Worm (Caenorhabditis elegans) whole organism, mixed stage, embryonic: ENCODE results near the gene F11A5.16.

Experiments used
- M03D4.4 ChIP-seq: sonication (generic microtip); optimal IDR thresholded peaks from 2 replicates; lab custom pipeline; 2017; ENCODE audit warnings: mild to moderate bottlenecking, missing genetic modification characterization, missing compliant biosample characterization
- bed-3 ChIP-seq: fragments of 200-800 bp; sonication (Bioruptor generic); optimal IDR thresholded peaks from 3 replicates; lab custom pipeline; 2018; ENCODE audit warnings: mild to moderate bottlenecking, missing genetic modification characterization, moderate library complexity, missing compliant biosample characterization
- blmp-1 ChIP-seq: fragments of 150-350 bp; optimal IDR thresholded peaks from 2 replicates; lab custom pipeline; 2014; ENCODE audit warnings: missing biosample characterization, missing genetic modification characterization
- ceh-39 ChIP-seq: fragments of 150-350 bp; optimal IDR thresholded peaks from 2 replicates; lab custom pipeline; 2014; ENCODE audit warnings: missing biosample characterization, missing genetic modification characterization
- ceh-43 ChIP-seq: fragments of 200-800 bp; sonication (Bioruptor generic); optimal IDR thresholded peaks from 2 replicates; lab custom pipeline; 2018; ENCODE audit warnings: mild to moderate bottlenecking, missing genetic modification characterization, moderate library complexity, missing compliant biosample characterization
- ceh-83 ChIP-seq: fragments of 200-800 bp; sonication (Bioruptor generic); optimal IDR thresholded peaks from 2 replicates; lab custom pipeline; 2018; ENCODE audit warnings: mild to moderate bottlenecking, missing genetic modification characterization, missing compliant biosample characterization
- ces-1 ChIP-seq: fragments of 150-350 bp; optimal IDR thresholded peaks from 2 replicates; lab custom pipeline; 2014; ENCODE audit warnings: missing biosample characterization, missing genetic modification reagents, missing genetic modification characterization
- drap-1 ChIP-seq: fragments of 200-800 bp; sonication (Bioruptor generic); optimal IDR thresholded peaks from 3 replicates; lab custom pipeline; 2018; ENCODE audit warnings: mild to moderate bottlenecking, missing genetic modification characterization, missing compliant biosample characterization
- elt-1 ChIP-seq: sonication (generic microtip); optimal IDR thresholded peaks from 2 replicates; lab custom pipeline; 2017; ENCODE audit warnings: missing genetic modification characterization, mild to moderate bottlenecking, missing compliant biosample characterization, antibody characterized with exemption, moderate library complexity, borderline replicate concordance; ENCODE audit not compliant: insufficient read depth
- elt-3 ChIP-seq: fragments of 150-350 bp; optimal IDR thresholded peaks from 2 replicates; lab custom pipeline; 2014; ENCODE audit warnings: missing biosample characterization, missing genetic modification characterization
- flh-1 ChIP-seq: fragments of 200-800 bp; sonication (Bioruptor generic); optimal IDR thresholded peaks from 2 replicates; lab custom pipeline; 2018; ENCODE audit warnings: mild to moderate bottlenecking, missing genetic modification characterization, moderate library complexity, missing compliant biosample characterization
- ham-2 ChIP-seq: fragments of 200-800 bp; sonication (Bioruptor generic); optimal IDR thresholded peaks from 2 replicates; lab custom pipeline; 2018; ENCODE audit warnings: mild to moderate bottlenecking, missing genetic modification characterization, missing compliant biosample characterization
- hlh-1 ChIP-seq: fragments of 150-350 bp; optimal IDR thresholded peaks from 2 replicates; lab custom pipeline; 2014; ENCODE audit warnings: missing biosample characterization, missing genetic modification reagents, missing genetic modification characterization
- lin-32 ChIP-seq: fragments of 200-800 bp; sonication (Bioruptor generic); optimal IDR thresholded peaks from 2 replicates; lab custom pipeline; 2018; ENCODE audit warnings: mild to moderate bottlenecking, missing genetic modification characterization, missing compliant biosample characterization
- lsy-2 ChIP-seq: fragments of 150-350 bp; optimal IDR thresholded peaks from 2 replicates; lab custom pipeline; 2014; ENCODE audit warnings: missing biosample characterization, missing genetic modification characterization
- mab-5 ChIP-seq: fragments of 150-350 bp; optimal IDR thresholded peaks from 2 replicates; lab custom pipeline; 2014; ENCODE audit warnings: missing biosample characterization, missing genetic modification characterization
- mep-1 ChIP-seq: fragments of 150-350 bp; optimal IDR thresholded peaks from 2 replicates; lab custom pipeline; 2017; ENCODE audit warnings: missing biosample characterization, missing genetic modification reagents, missing genetic modification characterization, inconsistent platforms
- mls-2 ChIP-seq: sonication (generic microtip); optimal IDR thresholded peaks from 2 replicates; lab custom pipeline; 2016; ENCODE audit warnings: mild to moderate bottlenecking, missing genetic modification characterization, moderate library complexity, missing compliant biosample characterization
- nhr-12 ChIP-seq: fragments of 150-350 bp; optimal IDR thresholded peaks from 2 replicates; lab custom pipeline; 2014; ENCODE audit warnings: missing biosample characterization, missing genetic modification characterization
- nhr-2 ChIP-seq: fragments of 150-350 bp; optimal IDR thresholded peaks from 2 replicates; lab custom pipeline; 2014; ENCODE audit warnings: missing biosample characterization, missing genetic modification characterization
- nhr-237 ChIP-seq: fragments of 150-350 bp; optimal IDR thresholded peaks from 2 replicates; lab custom pipeline; 2014; ENCODE audit warnings: missing biosample characterization, missing genetic modification characterization
- nhr-76 ChIP-seq: sonication (generic microtip); optimal IDR thresholded peaks from 2 replicates; lab custom pipeline; 2017; ENCODE audit warnings: missing biosample characterization, missing genetic modification characterization
- pha-4 ChIP-seq: fragments of 150-350 bp; optimal IDR thresholded peaks from 2 replicates; lab custom pipeline; 2018; ENCODE audit warnings: missing biosample characterization, missing genetic modification reagents, missing genetic modification characterization
- sem-2 ChIP-seq: fragments of 200-800 bp; sonication (Bioruptor generic); optimal IDR thresholded peaks from 2 replicates; lab custom pipeline; 2018; ENCODE audit warnings: mild to moderate bottlenecking, missing genetic modification characterization, missing compliant biosample characterization
- snpc-4 ChIP-seq: fragments of 150-350 bp; optimal IDR thresholded peaks from 2 replicates; lab custom pipeline; 2014; ENCODE audit warnings: missing biosample characterization, missing genetic modification characterization
- sptf-1 ChIP-seq: sonication (generic microtip); optimal IDR thresholded peaks from 2 replicates; lab custom pipeline; 2017; ENCODE audit warnings: mild to moderate bottlenecking, missing genetic modification characterization, moderate library complexity, missing compliant biosample characterization
- tbx-8 ChIP-seq: fragments of 200-800 bp; sonication (Bioruptor generic); optimal IDR thresholded peaks from 2 replicates; lab custom pipeline; 2018; ENCODE audit warnings: mild to moderate bottlenecking, missing genetic modification characterization, moderate library complexity, missing compliant biosample characterization
- unc-39 ChIP-seq: fragments of 150-350 bp; optimal IDR thresholded peaks from 2 replicates; lab custom pipeline; 2014; ENCODE audit warnings: missing biosample characterization, missing genetic modification characterization
- unc-62 ChIP-seq: fragments of 150-350 bp; optimal IDR thresholded peaks from 2 replicates; lab custom pipeline; 2014; ENCODE audit warnings: missing biosample characterization, missing genetic modification reagents, missing genetic modification characterization
- zip-8 ChIP-seq: fragments of 150-350 bp; optimal IDR thresholded peaks from 2 replicates; lab custom pipeline; 2014; ENCODE audit warnings: missing biosample characterization, missing genetic modification characterization

Gene F11A5.16

DNA sequence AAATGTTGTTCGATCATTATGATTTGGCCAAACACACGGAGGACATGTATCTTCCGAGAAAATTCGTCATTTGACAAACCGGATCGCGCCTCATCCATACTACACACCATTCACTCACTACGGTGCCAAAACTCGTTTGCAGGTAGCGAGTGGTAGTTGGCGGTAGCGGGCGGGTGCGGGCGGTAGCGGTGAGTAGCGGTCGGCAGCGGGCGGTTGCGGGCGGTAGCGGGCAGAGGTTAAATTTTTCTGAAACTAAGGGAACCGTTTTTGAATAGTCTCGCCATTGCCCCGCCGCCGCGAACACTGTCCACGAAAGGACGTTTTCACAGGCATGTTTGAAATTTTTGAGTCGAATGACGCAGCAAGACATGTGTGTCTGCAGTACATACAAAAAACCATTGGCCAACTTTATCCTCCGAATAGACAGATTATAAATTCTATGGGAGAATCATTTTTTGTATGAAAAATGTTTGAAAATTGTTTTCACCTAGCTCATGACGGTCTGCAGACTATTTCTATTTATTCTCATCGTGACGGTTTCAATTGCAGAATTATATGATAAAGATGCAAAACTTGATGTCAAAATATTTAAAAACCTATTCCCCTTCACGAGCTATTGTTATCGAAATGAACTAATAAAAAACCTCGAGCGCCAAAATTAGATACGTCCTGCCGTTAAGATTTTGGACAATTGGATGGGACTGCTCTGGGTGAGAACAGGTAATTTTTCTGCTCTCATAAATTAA is at the start of gene F11A5.16:
Gene F11A5.16, plus strand, starts transcription at position 696 of the 746 bp plus-strand sequence.
- TF ChIP-seq zip-8 (tag; lab: Kevin White, UChicago) (no peak), snpc-4 (tag; lab: Kevin White, UChicago) (no peak), elt-3 (tag; lab: Kevin White, UChicago) (no peak)

DNA sequence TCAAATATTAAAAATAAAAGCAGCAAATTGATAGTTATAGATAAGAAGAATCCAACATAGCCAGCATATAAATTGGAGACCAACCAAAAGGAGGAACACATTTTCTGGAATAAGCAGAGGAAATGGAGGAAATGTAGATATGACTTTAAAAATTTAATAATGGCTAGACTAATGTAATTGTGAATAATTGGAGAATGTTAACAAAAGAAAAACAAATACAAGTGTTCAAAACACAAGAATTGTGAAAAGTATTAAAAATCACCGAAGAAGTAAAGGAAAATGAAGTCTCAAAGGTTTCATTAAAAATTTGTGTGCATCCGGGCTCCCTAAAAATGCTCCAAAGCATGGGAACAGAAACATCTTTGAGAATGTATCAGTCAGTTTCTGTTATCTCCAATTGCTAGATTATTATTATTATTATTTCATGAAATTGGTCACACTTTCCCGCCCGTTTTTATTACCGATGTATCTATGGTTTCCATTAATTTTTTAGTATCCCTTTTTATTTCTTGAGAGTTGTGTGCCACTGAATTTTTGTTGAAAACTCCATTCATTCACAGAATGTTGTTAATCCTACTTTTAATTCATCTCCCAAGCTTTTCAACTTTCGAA is 48.5 kb upstream of the F11A5.16 start, which contains the start of the genes str-109 and F10A3.11:
Gene str-109, minus strand, starts transcription at position 101 of the 612 bp plus-strand sequence.
Gene F10A3.11, plus strand, starts transcription at position 562 of the 612 bp plus-strand sequence.
- TF ChIP-seq nhr-76: no peak
- no peak for TF ChIP-seq blmp-1 (tag; lab: Kevin White, UChicago)
- no peak for TF ChIP-seq mep-1 (tag; lab: Kevin White, UChicago)
- TF ChIP-seq drap-1: no peak
- no peak for TF ChIP-seq elt-3 (tag; lab: Kevin White, UChicago)
- TF ChIP-seq tbx-8 (GFP tag; lab: Kevin White, UChicago): no peak
- no peak for TF ChIP-seq zip-8 (tag; lab: Kevin White, UChicago)
- no peak for TF ChIP-seq pha-4 (tag; lab: Kevin White, UChicago)
- TF ChIP-seq ham-2 (GFP tag; lab: Kevin White, UChicago): no peak

DNA sequence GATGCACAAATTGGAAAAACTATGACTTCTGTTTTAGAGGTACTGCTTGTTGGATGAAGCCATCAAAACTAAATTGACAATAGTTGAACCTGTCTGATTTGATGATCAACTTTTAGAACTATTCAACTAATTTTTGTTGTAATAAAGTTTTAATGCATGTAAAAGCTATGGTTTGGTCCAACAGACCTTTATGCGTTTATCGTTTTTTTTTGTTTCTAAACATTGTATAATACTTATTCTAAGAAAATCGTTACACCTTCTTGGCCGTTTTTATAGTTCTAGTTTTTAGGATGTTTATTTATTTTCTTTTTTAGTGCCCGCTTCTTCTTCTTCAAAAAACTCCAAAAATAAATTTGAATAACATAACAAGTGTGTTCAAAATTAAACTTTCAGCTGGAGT is 47.0 kb upstream of the F11A5.16 start, which contains the start of gene F10A3.12:
Gene F10A3.12, plus strand, starts transcription at position 301 of the 400 bp plus-strand sequence.
- TF ChIP-seq ceh-83 (GFP tag; lab: Kevin White, UChicago): no peak
- TF ChIP-seq elt-3 (tag; lab: Kevin White, UChicago): no peak
- no peak for TF ChIP-seq unc-62 (GFP tag; lab: Kevin White, UChicago)
- TF ChIP-seq nhr-12 (tag; lab: Kevin White, UChicago): no peak
- TF ChIP-seq sptf-1 (tag; lab: Kevin White, UChicago): no peak
- TF ChIP-seq ceh-39 (tag; lab: Kevin White, UChicago): no peak
- no peak for TF ChIP-seq tbx-8 (GFP tag; lab: Kevin White, UChicago)
- TF ChIP-seq drap-1: no peak
- no peak for TF ChIP-seq lin-32 (GFP tag; lab: Kevin White, UChicago)
- TF ChIP-seq M03D4.4 (tag; lab: Kevin White, UChicago): no peak
- no peak for TF ChIP-seq mab-5 (tag; lab: Kevin White, UChicago)

DNA sequence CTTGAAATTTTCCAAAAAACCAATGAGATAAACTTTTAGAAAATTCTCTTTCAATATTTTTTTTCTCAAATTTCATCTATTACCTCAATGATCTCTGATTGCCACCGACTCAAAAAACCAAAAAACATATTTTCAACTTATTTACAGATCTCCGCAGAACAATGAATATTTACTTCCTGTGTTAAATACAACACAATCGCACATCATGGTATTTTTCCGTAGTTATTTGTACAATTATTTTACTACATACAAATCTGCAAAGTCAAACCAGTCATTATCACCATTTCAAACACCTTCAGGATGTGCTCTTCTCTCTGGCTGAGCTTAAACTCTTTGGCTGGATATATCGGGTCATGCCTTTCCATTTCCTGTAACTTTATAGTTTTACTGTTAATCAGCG is 44.8 kb upstream of the F11A5.16 start, which contains the start of gene str-108:
Gene str-108, plus strand, starts transcription at position 301 of the 400 bp plus-strand sequence.
- TF ChIP-seq bed-3: no peak
- TF ChIP-seq tbx-8 (GFP tag; lab: Kevin White, UChicago): no peak
- TF ChIP-seq unc-62 (GFP tag; lab: Kevin White, UChicago): no peak
- TF ChIP-seq ceh-39 (tag; lab: Kevin White, UChicago): no peak
- TF ChIP-seq ceh-43 (GFP tag; lab: Kevin White, UChicago): no peak
- TF ChIP-seq elt-3 (tag; lab: Kevin White, UChicago): no peak
- no peak for TF ChIP-seq lin-32 (GFP tag; lab: Kevin White, UChicago)
- TF ChIP-seq sptf-1 (tag; lab: Kevin White, UChicago): no peak
- TF ChIP-seq elt-1: no peak

DNA sequence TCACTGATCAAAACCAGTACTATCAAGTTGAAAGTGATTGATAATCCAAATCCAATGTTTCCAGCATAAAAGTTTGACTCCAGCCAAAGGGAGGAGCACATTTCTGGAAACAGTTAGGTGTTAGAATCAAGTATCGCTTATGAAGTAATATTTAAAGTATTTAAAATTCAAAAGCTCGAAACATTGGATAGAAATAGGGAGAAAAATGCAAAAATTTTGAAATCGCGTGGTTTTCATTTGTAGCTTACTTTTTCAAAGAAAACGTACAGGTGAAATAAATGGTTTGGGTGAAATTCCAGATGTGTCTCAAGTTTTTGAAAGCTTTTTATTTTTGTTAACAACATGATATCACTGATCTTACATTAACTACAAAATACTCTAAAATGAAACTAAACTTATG is 41.7 kb upstream of the F11A5.16 start, which contains the start of gene str-111:
Gene str-111, minus strand, starts transcription at position 101 of the 400 bp plus-strand sequence.
- TF ChIP-seq zip-8 (tag; lab: Kevin White, UChicago) (no peak), lsy-2 (tag; lab: Kevin White, UChicago) (no peak), mls-2 (no peak), hlh-1 (tag; lab: Kevin White, UChicago) (no peak), nhr-237 (no peak), ces-1 (no peak), mep-1 (tag; lab: Kevin White, UChicago) (no peak), mab-5 (tag; lab: Kevin White, UChicago) (no peak), lin-32 (GFP tag; lab: Kevin White, UChicago) (no peak), ceh-43 (GFP tag; lab: Kevin White, UChicago) (no peak), nhr-12 (tag; lab: Kevin White, UChicago) (no peak), elt-3 (tag; lab: Kevin White, UChicago) (no peak), blmp-1 (tag; lab: Kevin White, UChicago) (no peak), unc-39 (tag; lab: Kevin White, UChicago) (no peak), flh-1 (no peak), sem-2 (GFP tag; lab: Kevin White, UChicago) (no peak), nhr-2 (tag; lab: Kevin White, UChicago) (no peak), tbx-8 (GFP tag; lab: Kevin White, UChicago) (no peak)
